Worm (Caenorhabditis elegans) whole organism, late embryonic: ENCODE results near the gene F08D12.15.

Source experiments
- C38D4.7 ChIP-seq: fragments of 200-800 bp; sonication (Bioruptor generic); optimal IDR thresholded peaks from 2 replicates; lab custom pipeline; 2018; ENCODE audit warnings: mild to moderate bottlenecking, missing genetic modification characterization, moderate library complexity, missing compliant biosample characterization
- F13H6.1 ChIP-seq: sonication (generic microtip); optimal IDR thresholded peaks from 2 replicates; lab custom pipeline; 2016; ENCODE audit warnings: missing genetic modification characterization, missing compliant biosample characterization
- K02D7.2 ChIP-seq: sonication (generic microtip); optimal IDR thresholded peaks from 2 replicates; lab custom pipeline; 2017; ENCODE audit warnings: mild to moderate bottlenecking, missing genetic modification characterization, missing compliant biosample characterization
- T23F11.4 ChIP-seq: fragments of 200-800 bp; sonication (Bioruptor generic); optimal IDR thresholded peaks from 2 replicates; lab custom pipeline; 2018; ENCODE audit warnings: mild to moderate bottlenecking, missing genetic modification characterization, missing compliant biosample characterization
- Y22D7AL.16 ChIP-seq: sonication (generic microtip); optimal IDR thresholded peaks from 2 replicates; lab custom pipeline; 2016; ENCODE audit warnings: missing genetic modification characterization, missing compliant biosample characterization
- ahr-1 ChIP-seq: sonication (generic microtip); optimal IDR thresholded peaks from 2 replicates; lab custom pipeline; 2016; ENCODE audit warnings: missing genetic modification characterization, missing compliant biosample characterization
- ceh-19 ChIP-seq: fragments of 200-800 bp; sonication (Bioruptor generic); optimal IDR thresholded peaks from 2 replicates; lab custom pipeline; 2018; ENCODE audit warnings: mild to moderate bottlenecking, missing genetic modification characterization, missing compliant biosample characterization
- ceh-22 ChIP-seq: sonication (generic microtip); optimal IDR thresholded peaks from 2 replicates; lab custom pipeline; 2017; ENCODE audit warnings: missing biosample characterization, missing genetic modification characterization
- ceh-31 ChIP-seq: sonication (generic microtip); optimal IDR thresholded peaks from 2 replicates; lab custom pipeline; 2016; ENCODE audit warnings: missing genetic modification characterization, missing compliant biosample characterization
- ceh-48 ChIP-seq: sonication (generic microtip); optimal IDR thresholded peaks from 2 replicates; lab custom pipeline; 2016; ENCODE audit warnings: missing genetic modification characterization, inconsistent platforms, missing compliant biosample characterization
- ceh-6 ChIP-seq: fragments of 200-800 bp; sonication (Bioruptor generic); optimal IDR thresholded peaks from 2 replicates; lab custom pipeline; 2018; ENCODE audit warnings: mild to moderate bottlenecking, missing genetic modification characterization, missing compliant biosample characterization
- ceh-9 ChIP-seq: sonication (generic microtip); optimal IDR thresholded peaks from 2 replicates; lab custom pipeline; 2016; ENCODE audit warnings: mild to moderate bottlenecking, missing genetic modification characterization, inconsistent platforms, missing compliant biosample characterization
- che-1 ChIP-seq: sonication (generic microtip); optimal IDR thresholded peaks from 2 replicates; lab custom pipeline; 2016; ENCODE audit warnings: mild to moderate bottlenecking, missing genetic modification characterization, missing compliant biosample characterization
- dmd-4 ChIP-seq: sonication (generic microtip); optimal IDR thresholded peaks from 2 replicates; lab custom pipeline; 2016; ENCODE audit warnings: borderline replicate concordance, missing genetic modification characterization, missing compliant biosample characterization
- dve-1 ChIP-seq: sonication (generic microtip); optimal IDR thresholded peaks from 2 replicates; lab custom pipeline; 2017; ENCODE audit warnings: antibody characterized with exemption, mild to moderate bottlenecking, missing genetic modification characterization, missing compliant biosample characterization
- elt-2 ChIP-seq: sonication (generic microtip); optimal IDR thresholded peaks from 2 replicates; lab custom pipeline; 2016; ENCODE audit warnings: missing genetic modification reagents, missing genetic modification characterization, missing compliant biosample characterization
- ets-4 ChIP-seq: sonication (generic microtip); optimal IDR thresholded peaks from 2 replicates; lab custom pipeline; 2016; ENCODE audit warnings: missing genetic modification characterization, missing compliant biosample characterization
- fkh-10 ChIP-seq: fragments of 150-350 bp; optimal IDR thresholded peaks from 2 replicates; lab custom pipeline; 2014; ENCODE audit warnings: missing biosample characterization, missing genetic modification reagents, missing genetic modification characterization
- fkh-6 ChIP-seq: sonication (generic microtip); optimal IDR thresholded peaks from 2 replicates; lab custom pipeline; 2016; ENCODE audit warnings: missing genetic modification characterization, missing compliant biosample characterization
- gmeb-2 ChIP-seq: sonication (generic microtip); optimal IDR thresholded peaks from 2 replicates; lab custom pipeline; 2016; ENCODE audit warnings: missing genetic modification characterization, inconsistent platforms, missing compliant biosample characterization
- hlh-30 ChIP-seq: sonication (generic microtip); optimal IDR thresholded peaks from 2 replicates; lab custom pipeline; 2017; ENCODE audit warnings: antibody characterized with exemption, missing genetic modification characterization, missing compliant biosample characterization; ENCODE audit not compliant: insufficient read depth
- hlh-6 ChIP-seq: sonication (generic microtip); optimal IDR thresholded peaks from 2 replicates; lab custom pipeline; 2016; ENCODE audit warnings: missing genotype, missing genetic modification characterization, missing compliant biosample characterization
- lim-6 ChIP-seq: sonication (generic microtip); optimal IDR thresholded peaks from 2 replicates; lab custom pipeline; 2016; ENCODE audit warnings: missing genetic modification characterization, missing compliant biosample characterization
- lin-11 ChIP-seq: fragments of 200-800 bp; sonication (Bioruptor generic); optimal IDR thresholded peaks from 2 replicates; lab custom pipeline; 2018; ENCODE audit warnings: mild to moderate bottlenecking, missing genetic modification characterization, missing compliant biosample characterization
- mec-3 ChIP-seq: sonication (generic microtip); optimal IDR thresholded peaks from 2 replicates; lab custom pipeline; 2016; ENCODE audit warnings: borderline replicate concordance, missing genetic modification characterization, missing compliant biosample characterization
- nfya-1 ChIP-seq: sonication (generic microtip); optimal IDR thresholded peaks from 2 replicates; lab custom pipeline; 2017; ENCODE audit warnings: missing genetic modification characterization, mild to moderate bottlenecking, missing compliant biosample characterization, antibody characterized with exemption, moderate library complexity
- npax-4 ChIP-seq: sonication (generic microtip); optimal IDR thresholded peaks from 2 replicates; lab custom pipeline; 2016; ENCODE audit warnings: missing genetic modification characterization, missing compliant biosample characterization
- pat-9 ChIP-seq: fragments of 200-800 bp; sonication (Bioruptor generic); optimal IDR thresholded peaks from 2 replicates; lab custom pipeline; 2018; ENCODE audit warnings: mild to moderate bottlenecking, missing genetic modification characterization, moderate library complexity, missing compliant biosample characterization
- pax-1 ChIP-seq: fragments of 150-350 bp; optimal IDR thresholded peaks from 2 replicates; lab custom pipeline; 2014; ENCODE audit warnings: missing biosample characterization, missing genetic modification characterization
- pha-2 ChIP-seq: sonication (generic microtip); optimal IDR thresholded peaks from 2 replicates; lab custom pipeline; 2017; ENCODE audit warnings: mild to moderate bottlenecking, missing genetic modification characterization, missing compliant biosample characterization
- pha-4 ChIP-seq: fragments of 150-350 bp; optimal IDR thresholded peaks from 2 replicates; lab custom pipeline; 2018; ENCODE audit warnings: missing biosample characterization, missing genetic modification reagents, missing genetic modification characterization
- pqm-1 ChIP-seq: sonication (generic microtip); optimal IDR thresholded peaks from 2 replicates; lab custom pipeline; 2016; ENCODE audit warnings: missing genetic modification characterization, missing compliant biosample characterization
- ref-2 ChIP-seq: sonication (generic microtip); optimal IDR thresholded peaks from 2 replicates; lab custom pipeline; 2016; ENCODE audit warnings: missing genetic modification characterization, missing compliant biosample characterization
- rnt-1 ChIP-seq: sonication (generic microtip); optimal IDR thresholded peaks from 2 replicates; lab custom pipeline; 2016; ENCODE audit warnings: missing genetic modification characterization, missing compliant biosample characterization
- sox-4 ChIP-seq: sonication (generic microtip); optimal IDR thresholded peaks from 2 replicates; lab custom pipeline; 2017; ENCODE audit warnings: mild to moderate bottlenecking, missing genetic modification characterization, inconsistent platforms, missing compliant biosample characterization
- ttx-3 ChIP-seq: sonication (generic microtip); optimal IDR thresholded peaks from 2 replicates; lab custom pipeline; 2016; ENCODE audit warnings: missing genetic modification reagents, missing genetic modification characterization, missing compliant biosample characterization
- unc-42 ChIP-seq: sonication (generic microtip); optimal IDR thresholded peaks from 2 replicates; lab custom pipeline; 2016; ENCODE audit warnings: missing genotype, missing genetic modification characterization, missing compliant biosample characterization
- unc-55 ChIP-seq: sonication (generic microtip); optimal IDR thresholded peaks from 2 replicates; lab custom pipeline; 2017; ENCODE audit warnings: missing biosample characterization, missing genetic modification reagents, missing genetic modification characterization
- zip-5 ChIP-seq: sonication (generic microtip); optimal IDR thresholded peaks from 2 replicates; lab custom pipeline; 2016; ENCODE audit warnings: missing genetic modification characterization, missing compliant biosample characterization
- ztf-16 ChIP-seq: sonication (generic microtip); optimal IDR thresholded peaks from 2 replicates; lab custom pipeline; 2017; ENCODE audit warnings: missing genetic modification characterization, missing compliant biosample characterization

The F08D12.15 gene

DNA sequence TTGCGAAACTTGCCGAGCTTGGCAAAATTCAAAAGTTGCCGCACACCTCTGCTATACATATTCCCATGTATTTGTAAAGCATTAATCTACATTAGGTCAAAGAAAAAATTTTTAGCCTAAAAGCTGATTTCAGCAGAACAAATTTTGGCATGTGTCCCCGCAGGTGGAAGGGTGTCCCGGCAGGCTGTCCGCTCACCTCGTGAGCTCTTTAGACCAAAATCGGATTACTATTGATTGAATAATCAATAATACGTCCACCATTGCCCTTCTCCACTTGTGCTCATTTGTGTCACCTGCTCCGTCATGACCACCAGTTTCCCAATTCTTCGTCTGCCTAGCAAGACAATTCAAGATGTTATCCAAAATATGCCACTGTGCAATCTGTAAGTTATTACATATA lies 8.0 kb upstream of the F08D12.15 start, which contains the start of gene fbxb-107:
fbxb-107 (plus strand) TSS at position 297 of the 400 bp plus-strand sequence.
- TF ChIP-seq pax-1 (tag; lab: Kevin White, UChicago) (no peak), sox-4 (tag; lab: Kevin White, UChicago) (no peak), K02D7.2 (tag; lab: Kevin White, UChicago) (no peak), dve-1 (tag; lab: Kevin White, UChicago) (no peak), hlh-30 (tag; lab: Kevin White, UChicago) (peak; percentile 72), pha-4 (tag; lab: Kevin White, UChicago) (no peak), ceh-48 (tag; lab: Kevin White, UChicago) (peak; percentile 54), rnt-1 (no peak), npax-4 (tag; lab: Kevin White, UChicago) (no peak), ceh-22 (tag; lab: Kevin White, UChicago) (no peak), pqm-1 (tag; lab: Kevin White, UChicago) (no peak), gmeb-2 (no peak)

DNA sequence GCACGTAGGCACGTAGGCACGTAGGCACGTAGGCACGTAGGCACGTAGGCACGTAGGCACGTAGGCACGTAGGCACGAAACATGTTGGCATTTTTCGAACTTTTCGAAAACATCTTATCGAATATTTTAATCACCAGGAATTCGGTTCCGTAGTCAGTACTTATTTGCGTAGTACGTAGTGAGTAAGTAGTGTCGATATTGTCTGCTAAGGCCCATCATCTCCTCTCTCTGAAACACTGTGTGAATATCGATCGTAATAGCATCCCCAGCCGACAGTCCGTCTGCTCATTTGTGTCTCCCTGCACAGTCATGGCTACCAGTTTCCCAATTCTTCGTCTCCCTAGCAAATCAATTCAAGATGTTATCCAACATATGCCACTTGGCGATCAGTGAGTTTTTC lies 4.3 kb upstream of the F08D12.15 start, which contains the start of gene fbxb-106:
fbxb-106 (plus strand) TSS at position 301 of the 400 bp plus-strand sequence.
- TF ChIP-seq hlh-6 = no peak
- TF ChIP-seq T23F11.4 (GFP tag; lab: Kevin White, UChicago) = no peak
- no peak for TF ChIP-seq ahr-1 (tag; lab: Kevin White, UChicago)
- TF ChIP-seq ceh-6 (GFP tag; lab: Kevin White, UChicago) = no peak
- no peak for TF ChIP-seq lim-6 (tag; lab: Kevin White, UChicago)
- no peak for TF ChIP-seq che-1 (tag; lab: Kevin White, UChicago)
- TF ChIP-seq, all 69 proteins: peak for 0

DNA sequence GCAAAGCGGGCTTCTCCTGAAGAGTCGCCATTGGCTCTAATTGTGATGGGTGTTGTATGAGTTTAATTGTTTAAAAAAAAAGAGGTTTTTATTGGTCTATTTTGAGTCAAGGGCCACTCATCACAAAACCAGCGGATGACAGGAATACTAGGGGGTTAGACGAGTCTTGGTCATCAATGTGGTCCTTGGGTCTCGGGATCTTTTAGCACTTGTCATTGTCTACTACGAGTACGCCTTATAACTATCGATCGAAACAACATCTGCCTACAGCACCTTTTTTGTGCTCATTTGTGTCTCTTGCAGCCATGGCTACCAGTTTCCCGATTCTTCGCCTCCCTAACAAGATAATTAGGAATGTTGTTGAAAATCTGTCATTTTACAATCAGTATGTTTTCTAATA lies 1.8 kb upstream of the F08D12.15 start, which contains the start of gene fbxb-108:
fbxb-108 (plus strand) TSS at position 301 of the 400 bp plus-strand sequence.
- TF ChIP-seq pha-2 (tag; lab: Kevin White, UChicago) (no peak), C38D4.7 (GFP tag; lab: Kevin White, UChicago) (no peak), lim-6 (tag; lab: Kevin White, UChicago) (no peak), Y22D7AL.16 (tag; lab: Kevin White, UChicago) (no peak), pqm-1 (tag; lab: Kevin White, UChicago) (no peak), K02D7.2 (tag; lab: Kevin White, UChicago) (no peak), mec-3 (tag; lab: Kevin White, UChicago) (no peak), ceh-19 (GFP tag; lab: Kevin White, UChicago) (no peak), elt-2 (tag; lab: Kevin White, UChicago) (no peak)

DNA sequence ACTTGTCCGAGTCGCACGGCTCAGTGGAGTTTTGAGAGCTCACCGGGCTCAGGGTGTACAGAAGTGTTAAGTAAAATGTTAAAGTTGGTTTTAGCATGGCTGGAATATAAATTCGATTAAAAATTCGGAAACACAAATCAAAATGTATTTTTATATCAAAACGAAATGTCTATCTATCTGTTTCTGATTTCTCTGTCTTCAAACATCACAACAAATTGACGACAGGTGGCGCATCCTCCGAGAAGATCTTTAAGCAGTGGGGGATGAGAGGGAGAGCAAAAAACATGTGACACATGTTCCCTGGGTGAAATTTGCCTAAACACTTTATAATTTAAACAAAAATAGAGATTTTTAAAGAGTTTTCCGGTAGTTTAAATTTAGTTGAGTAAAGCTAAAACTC lies 2.6 kb downstream of the F08D12.15 start, which contains the start of gene F08D12.7:
F08D12.7 (minus strand) TSS at position 101 of the 400 bp plus-strand sequence.
- TF ChIP-seq pax-1 (tag; lab: Kevin White, UChicago) = no peak
- no peak for TF ChIP-seq ztf-16 (tag; lab: Kevin White, UChicago)
- no peak for TF ChIP-seq sox-4 (tag; lab: Kevin White, UChicago)
- TF ChIP-seq lin-11 = no peak
- no peak for TF ChIP-seq C38D4.7 (GFP tag; lab: Kevin White, UChicago)
- TF ChIP-seq zip-5 (tag; lab: Kevin White, UChicago) = no peak
- TF ChIP-seq ets-4 (tag; lab: Kevin White, UChicago) = no peak
- TF ChIP-seq nfya-1 (tag; lab: Kevin White, UChicago) = no peak
- no peak for TF ChIP-seq pat-9 (tag; lab: Kevin White, UChicago)

DNA sequence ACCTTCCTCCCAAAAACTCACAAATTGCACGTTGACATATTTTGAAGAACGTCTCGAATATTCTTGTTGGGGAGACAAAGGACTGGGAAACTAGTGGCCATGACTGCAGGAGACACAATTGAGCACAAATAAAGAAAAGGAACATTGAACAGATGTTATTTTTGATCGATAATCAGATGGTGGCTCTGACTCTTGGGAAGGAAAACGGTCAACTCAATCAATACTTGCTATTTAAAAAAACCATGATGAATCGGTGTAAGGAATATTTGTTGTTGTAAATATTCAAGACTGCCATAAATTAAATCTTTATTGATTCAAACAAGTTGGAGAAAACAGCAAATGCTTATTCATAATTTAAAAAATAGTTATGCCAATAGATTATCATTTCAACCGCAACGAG lies 4.4 kb downstream of the F08D12.15 start, which contains the start of gene fbxb-105:
fbxb-105 (minus strand) TSS at position 101 of the 400 bp plus-strand sequence.
- no peak for TF ChIP-seq lim-6 (tag; lab: Kevin White, UChicago)
- no peak for TF ChIP-seq ref-2 (tag; lab: Kevin White, UChicago)
- TF ChIP-seq dmd-4 (tag; lab: Kevin White, UChicago) = no peak
- TF ChIP-seq ztf-16 (tag; lab: Kevin White, UChicago) = no peak
- no peak for TF ChIP-seq F13H6.1
- TF ChIP-seq T23F11.4 (GFP tag; lab: Kevin White, UChicago) = no peak
- TF ChIP-seq fkh-6 = no peak
- no peak for TF ChIP-seq unc-42 (tag; lab: Kevin White, UChicago)
- no peak for TF ChIP-seq fkh-10 (GFP tag; lab: Kevin White, UChicago)
- no peak for TF ChIP-seq dve-1 (tag; lab: Kevin White, UChicago)
- TF ChIP-seq ttx-3 (tag; lab: Kevin White, UChicago) = no peak
- no peak for TF ChIP-seq unc-55 (GFP tag; lab: Kevin White, UChicago)
- no peak for TF ChIP-seq ceh-9
- TF ChIP-seq npax-4 (tag; lab: Kevin White, UChicago) = no peak
- TF ChIP-seq ceh-31 (tag; lab: Kevin White, UChicago) = no peak
